Worm (Caenorhabditis elegans) whole organism, L4 larva: ENCODE data around the gene mvb-12.

ENCODE experiments used
- jun-1 ChIP-seq: fragments of 150-350 bp; optimal IDR thresholded peaks from 2 replicates; lab custom pipeline; 2014; ENCODE audit warnings: missing biosample characterization, missing genetic modification reagents, missing genetic modification characterization
- nhr-41 ChIP-seq: fragments of 200-800 bp; sonication (Bioruptor generic); IDR thresholded peaks from 2 replicates; pipeline ENCODE4 v1.3.6; 2022; ENCODE audit warnings: missing genetic modification reagents, missing genetic modification characterization, missing compliant biosample characterization
- unc-62 ChIP-seq, 3 experiments: fragments of 150-350 bp in 1 of 3; sonication (generic microtip); optimal IDR thresholded peaks in 2 of 3; peaks in 1 of 3; 1 replicate in 1 of 3; 2 replicates in 2 of 3; lab custom pipeline; 2014 to 2017; ENCODE audit warnings: missing biosample characterization in 3 of 3, missing genetic modification characterization in 3 of 3, missing genetic modification reagents in 3 of 3, missing genotype in 1 of 3

Gene mvb-12

DNA sequence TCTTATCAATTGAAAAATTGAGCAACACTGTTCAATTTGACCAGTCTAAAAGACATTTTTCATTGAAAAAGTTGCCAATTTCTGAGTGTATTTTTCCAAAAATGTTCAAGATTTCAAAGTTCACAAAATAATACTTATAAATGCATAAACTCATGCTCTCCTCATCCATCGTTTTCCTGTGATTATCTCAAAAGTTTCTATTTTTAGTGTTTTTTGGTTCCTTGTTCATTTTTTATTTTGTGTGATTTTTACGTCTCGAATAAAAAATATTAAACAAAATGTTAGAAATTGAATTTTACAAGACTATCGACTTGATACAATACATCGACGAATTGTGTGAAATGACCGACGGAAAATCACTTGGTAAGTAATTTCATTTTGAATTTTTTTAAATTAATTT is 51.4 kb downstream of the mvb-12 start, which contains the start of gene atic-1:
TSS of gene atic-1 (plus strand) at position 301 of the 400 bp plus-strand sequence.
- TF ChIP-seq nhr-41 = no peak
- no peak for TF ChIP-seq jun-1 (tag; lab: Kevin White, UChicago)
- no peak for TF ChIP-seq unc-62 (GFP tag; optimal IDR thresholded peaks at IDR 0.05 in 1 of 2; lab: Kevin White, UChicago)
- no peak for TF ChIP-seq unc-62 (tag; optimal IDR thresholded peaks at IDR 0.05; lab: Kevin White, UChicago)
